Worm (Caenorhabditis elegans): ENCODE data around the gene srg-46.

The srg-46 gene

ce11 chrV:13372821-13373220 is 9.3 kb downstream of the srg-46 start (continued):
- TF ChIP-seq F37D6.2 (tag; optimal IDR thresholded peaks at IDR 0.05) (no peak), mxl-3 (GFP tag; optimal IDR thresholded peaks at IDR 0.05) (no peak), nhr-28 (tag; optimal IDR thresholded peaks at IDR 0.05) (peak; percentile 82), lin-13 (GFP tag; optimal IDR thresholded peaks at IDR 0.05) (no peak), ama-1 (optimal IDR thresholded peaks at IDR 0.05) (no peak), aha-1 (tag) (peak; percentile 44), daf-19 (GFP tag; conservative IDR thresholded peaks at IDR 0.05) (no peak), D1046.2 (GFP tag; IDR thresholded peaks at IDR 0.05) (no peak), nhr-102 (tag; optimal IDR thresholded peaks at IDR 0.05) (peak; percentile 14), ztf-11 (tag; optimal IDR thresholded peaks at IDR 0.05) (no peak), set-16 (GFP tag; IDR thresholded peaks at IDR 0.05) (no peak; the same call in 1 of the 2 replicates), lin-39 (tag; optimal IDR thresholded peaks at IDR 0.05) (no peak), egl-43 (GFP tag; IDR thresholded peaks at IDR 0.05) (no peak), jun-1 (tag; optimal IDR thresholded peaks at IDR 0.05) (no peak), zfp-3 (GFP tag; conservative IDR thresholded peaks at IDR 0.05) (no peak), cey-2 (tag; optimal IDR thresholded peaks at IDR 0.05; ENCODE audit: borderline replicate concordance, insufficient read depth) (no peak), lim-7 (GFP tag; IDR thresholded peaks at IDR 0.05) (no peak), dmd-6 (GFP tag; IDR thresholded peaks at IDR 0.05) (peak; percentile 78), F26F4.8 (GFP tag; conservative IDR thresholded peaks at IDR 0.05) (no peak), daf-16 (GFP tag; optimal IDR thresholded peaks at IDR 0.05) (no peak), daf-16 (tag; optimal IDR thresholded peaks at IDR 0.05) (peak; percentile 91), nhr-42 (GFP tag; IDR thresholded peaks at IDR 0.05) (no peak), ceh-28 (tag; optimal IDR thresholded peaks at IDR 0.05) (no peak), nhr-48 (tag; optimal IDR thresholded peaks at IDR 0.05) (peak; percentile 7), nhr-237 (tag; optimal IDR thresholded peaks at IDR 0.05) (no peak), daf-8 (GFP tag; IDR thresholded peaks at IDR 0.05) (no peak), mdl-1 (tag; optimal IDR thresholded peaks at IDR 0.05) (peak in 1 of 2 experiments; percentile 49), hif-1 (tag; optimal IDR thresholded peaks at IDR 0.05) (no peak), dmd-8 (GFP tag; IDR thresholded peaks at IDR 0.05) (no peak), madf-5 (GFP tag; IDR thresholded peaks at IDR 0.05) (no peak), snpc-1.2 (GFP tag; IDR thresholded peaks at IDR 0.05) (no peak), unc-62 (GFP tag; optimal IDR thresholded peaks at IDR 0.05 in 1 of 2) (no peak), unc-62 (tag; optimal IDR thresholded peaks at IDR 0.05) (no peak), F44E2.7 (GFP tag; IDR thresholded peaks at IDR 0.05) (no peak), nhr-6 (tag; optimal IDR thresholded peaks at IDR 0.05) (peak; percentile 58), nhr-25 (tag; optimal IDR thresholded peaks at IDR 0.05; ENCODE audit: borderline replicate concordance, insufficient read depth) (no peak), aly-2 (tag; optimal IDR thresholded peaks at IDR 0.05) (no peak), nhr-41 (GFP tag; IDR thresholded peaks at IDR 0.05) (peak; percentile 42; the same call in 1 of the 2 replicates), pqm-1 (tag; optimal IDR thresholded peaks at IDR 0.05) (peak; percentile 92), php-3 (GFP tag; IDR thresholded peaks at IDR 0.05) (peak; percentile 39; the same call in 1 of the 2 replicates), zag-1 (tag; optimal IDR thresholded peaks at IDR 0.05) (no peak), mes-2 (tag; optimal IDR thresholded peaks at IDR 0.05; ENCODE audit: poor library complexity, severe bottlenecking) (no peak)

ce11 chrV:13373643-13374042 is 10.1 kb downstream of the srg-46 start:
- TF ChIP-seq pha-4 (GFP tag; IDR thresholded peaks at IDR 0.05) (no peak), pha-4 (tag; optimal IDR thresholded peaks at IDR 0.05) (no peak), ctbp-1 (GFP tag; IDR thresholded peaks at IDR 0.05) (no peak), ZK546.5 (tag; optimal IDR thresholded peaks at IDR 0.05) (no peak), lsy-2 (tag; optimal IDR thresholded peaks at IDR 0.05) (peak in 1 of 2 experiments; percentile 26), cey-2 (tag; optimal IDR thresholded peaks at IDR 0.05; ENCODE audit: borderline replicate concordance, insufficient read depth) (no peak), mdt-29 (GFP tag; IDR thresholded peaks at IDR 0.05) (no peak), lin-29 (GFP tag; IDR thresholded peaks at IDR 0.05) (no peak), nhr-25 (tag; optimal IDR thresholded peaks at IDR 0.05; ENCODE audit: borderline replicate concordance, insufficient read depth) (no peak), snpc-4 (tag; optimal IDR thresholded peaks at IDR 0.05) (no peak), nhr-111 (GFP tag; optimal IDR thresholded peaks at IDR 0.05) (no peak), ceh-20 (GFP tag; IDR thresholded peaks at IDR 0.05) (no peak), gei-8 (GFP tag; optimal IDR thresholded peaks at IDR 0.05) (no peak), nhr-237 (tag; optimal IDR thresholded peaks at IDR 0.05) (no peak), F49E8.2 (tag; optimal IDR thresholded peaks at IDR 0.05; ENCODE audit: borderline replicate concordance) (no peak)
